Worm (Caenorhabditis elegans) whole organism, early embryonic: ENCODE measurements around the gene vgln-1.
"Not testable (repeated sequence)": the region's sequence is repeated elsewhere in the genome, so short reads cannot be mapped to it uniquely, and the experiment has no call there.

Source experiments
- F13C5.2 ChIP-seq: sonication (generic microtip); optimal IDR thresholded peaks from 2 replicates; lab custom pipeline; 2017; ENCODE audit warnings: mild to moderate bottlenecking, missing genetic modification characterization, inconsistent platforms, missing compliant biosample characterization
- ama-1 ChIP-seq: fragments of 150-350 bp; optimal IDR thresholded peaks from 2 replicates; lab custom pipeline; 2014
- ceh-13 ChIP-seq: fragments of 200-800 bp; sonication (Bioruptor generic); optimal IDR thresholded peaks from 2 replicates; lab custom pipeline; 2018; ENCODE audit warnings: mild to moderate bottlenecking, missing genetic modification characterization, missing compliant biosample characterization
- ceh-36 ChIP-seq: sonication (generic microtip); optimal IDR thresholded peaks from 2 replicates; lab custom pipeline; 2016; ENCODE audit warnings: missing genetic modification characterization, inconsistent platforms, missing compliant biosample characterization
- ets-7 ChIP-seq: sonication (generic microtip); optimal IDR thresholded peaks from 2 replicates; lab custom pipeline; 2016; ENCODE audit warnings: missing genotype, missing genetic modification characterization, missing compliant biosample characterization
- scrt-1 ChIP-seq: fragments of 200-800 bp; sonication (Bioruptor generic); IDR thresholded peaks from 2 replicates; pipeline ENCODE4 v1.3.6; 2022; ENCODE audit warnings: missing genetic modification characterization, missing compliant biosample characterization
- sea-1 ChIP-seq: fragments of 200-800 bp; sonication (Bioruptor generic); conservative IDR thresholded peaks from 2 replicates; pipeline ENCODE4 v1.3.6; 2022; ENCODE audit warnings: missing genetic modification characterization, missing compliant biosample characterization
- tra-4 ChIP-seq: sonication (generic microtip); optimal IDR thresholded peaks from 2 replicates; lab custom pipeline; 2017; ENCODE audit warnings: missing genetic modification characterization, missing compliant biosample characterization

DNA sequence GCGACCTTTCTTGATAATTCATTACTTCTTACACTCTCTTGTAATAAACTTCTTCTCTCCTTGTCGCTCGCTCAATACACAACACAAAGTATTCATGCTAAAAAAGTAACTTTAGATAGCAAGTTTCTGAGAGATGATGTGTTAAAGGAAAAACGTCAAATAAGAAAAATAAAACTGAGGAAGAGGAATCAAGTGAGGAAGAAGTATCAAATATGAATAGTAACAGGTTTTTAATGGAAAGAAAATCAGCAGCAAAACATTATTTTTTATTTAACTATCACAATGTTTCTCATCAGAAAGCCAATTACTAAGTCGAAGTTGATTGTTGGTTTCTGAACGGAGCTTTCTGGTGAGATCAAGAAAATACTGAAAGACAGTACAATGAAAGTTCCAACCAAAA, 24.5 kb downstream of the vgln-1 start, which contains the start of gene chil-1:
- not testable (repeated sequence) for TF ChIP-seq tra-4 (tag; lab: Kevin White, UChicago); ama-1 (lab: Kevin White, UChicago); F13C5.2 (tag; lab: Kevin White, UChicago); ets-7 (tag; lab: Kevin White, UChicago); ceh-13 (GFP tag; lab: Kevin White, UChicago); ceh-36; sea-1 (GFP tag; lab: Robert Waterston, UW); scrt-1 (GFP tag; lab: Robert Waterston, UW)
